Worm (Caenorhabditis elegans) whole organism, L1 larva: Measurements from ENCODE around the gene Y41E3.6.

ENCODE experiments used
- C16A3.4 ChIP-seq: fragments of 150-350 bp; optimal IDR thresholded peaks from 2 replicates; lab custom pipeline; 2014; ENCODE audit warnings: missing biosample characterization, missing genetic modification characterization
- F16B12.6 ChIP-seq: fragments of 150-350 bp; optimal IDR thresholded peaks from 2 replicates; lab custom pipeline; 2014; ENCODE audit warnings: missing biosample characterization, missing genetic modification characterization
- aly-2 ChIP-seq: fragments of 150-350 bp; optimal IDR thresholded peaks from 2 replicates; lab custom pipeline; 2014; ENCODE audit warnings: missing biosample characterization, missing genetic modification characterization
- ceh-82 ChIP-seq, 3 experiments: fragments of 150-350 bp in 1 of 3; sonication (generic microtip) in 2 of 3; optimal IDR thresholded peaks; 2 replicates each; lab custom pipeline; 2014 to 2017; ENCODE audit warnings: missing biosample characterization in 3 of 3, missing genetic modification characterization in 3 of 3
- ceh-88 ChIP-seq: fragments of 200-800 bp; sonication (Bioruptor generic); IDR thresholded peaks from 2 replicates; pipeline ENCODE4 v1.3.6; 2022; ENCODE audit warnings: missing genetic modification characterization, missing compliant biosample characterization
- dpl-1 ChIP-seq, 3 experiments: fragments of 150-350 bp in 2 of 3; sonication (generic microtip) in 1 of 3; optimal IDR thresholded peaks; 2 replicates each; lab custom pipeline; 2014 to 2017; ENCODE audit warnings: missing biosample characterization in 3 of 3, missing genetic modification characterization in 3 of 3, missing genetic modification reagents in 3 of 3
- efl-1 ChIP-seq, 4 experiments: fragments of 150-350 bp; optimal IDR thresholded peaks in 3 of 4; peaks in 1 of 4; 1 replicate in 1 of 4; 2 replicates in 3 of 4; lab custom pipeline; 2014; ENCODE audit warnings: missing biosample characterization in 2 of 4, missing genetic modification characterization in 2 of 4, missing genetic modification reagents in 2 of 4
- efl-3 ChIP-seq: fragments of 200-800 bp; sonication (Bioruptor generic); optimal IDR thresholded peaks from 2 replicates; lab custom pipeline; 2018; ENCODE audit warnings: mild to moderate bottlenecking, missing genetic modification characterization, missing compliant biosample characterization
- egl-13 ChIP-seq: sonication (generic microtip); optimal IDR thresholded peaks from 2 replicates; lab custom pipeline; 2016; ENCODE audit warnings: missing genotype, missing genetic modification reagents, missing genetic modification characterization, missing compliant biosample characterization
- egl-27 ChIP-seq, 2 experiments: fragments of 150-350 bp in 1 of 2; sonication (generic microtip); optimal IDR thresholded peaks; 3 replicates each; lab custom pipeline; 2017 to 2018; ENCODE audit warnings: missing biosample characterization in 2 of 2, missing genetic modification characterization in 2 of 2, missing genetic modification reagents in 2 of 2
- fkh-10 ChIP-seq: sonication (generic microtip); optimal IDR thresholded peaks from 2 replicates; lab custom pipeline; 2017; ENCODE audit warnings: missing biosample characterization, missing genetic modification reagents, missing genetic modification characterization
- fkh-4 ChIP-seq: sonication (generic microtip); optimal IDR thresholded peaks from 2 replicates; lab custom pipeline; 2016; ENCODE audit warnings: missing compliant biosample characterization, missing genetic modification characterization, borderline replicate concordance
- fkh-8 ChIP-seq: sonication (generic microtip); optimal IDR thresholded peaks from 2 replicates; lab custom pipeline; 2016; ENCODE audit warnings: mild to moderate bottlenecking, missing genetic modification characterization, missing compliant biosample characterization
- fos-1 ChIP-seq: fragments of 150-350 bp; optimal IDR thresholded peaks from 2 replicates; lab custom pipeline; 2014; ENCODE audit warnings: missing biosample characterization, missing genetic modification characterization
- grh-1 ChIP-seq: fragments of 200-800 bp; sonication (Bioruptor generic); IDR thresholded peaks from 2 replicates; pipeline ENCODE4 v1.3.6; 2022; ENCODE audit warnings: missing genetic modification reagents, missing genetic modification characterization, missing compliant biosample characterization
- hlh-4 ChIP-seq: sonication (generic microtip); optimal IDR thresholded peaks from 2 replicates; lab custom pipeline; 2016; ENCODE audit warnings: mild to moderate bottlenecking, missing genetic modification characterization, missing compliant biosample characterization
- isw-1 ChIP-seq: fragments of 200-800 bp; sonication (Bioruptor generic); IDR thresholded peaks from 2 replicates; pipeline ENCODE4 v1.3.6; 2022; ENCODE audit warnings: missing genetic modification characterization, missing compliant biosample characterization
- jun-1 ChIP-seq: fragments of 150-350 bp; optimal IDR thresholded peaks from 2 replicates; lab custom pipeline; 2014; ENCODE audit warnings: missing biosample characterization, missing genetic modification reagents, missing genetic modification characterization
- lin-14 ChIP-seq: fragments of 200-800 bp; sonication (Bioruptor generic); optimal IDR thresholded peaks from 2 replicates; lab custom pipeline; 2018; ENCODE audit warnings: mild to moderate bottlenecking, missing genetic modification characterization, moderate library complexity, missing compliant biosample characterization
- lin-15B ChIP-seq: fragments of 150-350 bp; sonication (generic microtip); optimal IDR thresholded peaks from 3 replicates; lab custom pipeline; 2014; ENCODE audit warnings: missing biosample characterization, missing genetic modification characterization
- lin-35 ChIP-seq, 2 experiments: fragments of 150-350 bp; optimal IDR thresholded peaks; 2 replicates each; lab custom pipeline; 2014; ENCODE audit warnings: missing biosample characterization in 2 of 2, missing genetic modification characterization in 2 of 2, missing genetic modification reagents in 2 of 2
- lin-39 ChIP-seq: fragments of 150-350 bp; optimal IDR thresholded peaks from 2 replicates; lab custom pipeline; 2014; ENCODE audit warnings: missing biosample characterization, missing genetic modification reagents, missing genetic modification characterization
- lsy-2 ChIP-seq, 2 experiments: fragments of 150-350 bp; optimal IDR thresholded peaks; 2 replicates each; lab custom pipeline; 2014; ENCODE audit warnings: missing biosample characterization in 2 of 2, missing genetic modification characterization in 2 of 2
- mdl-1 ChIP-seq, 2 experiments: fragments of 150-350 bp; optimal IDR thresholded peaks; 2 replicates each; lab custom pipeline; 2014 to 2017; ENCODE audit warnings: missing biosample characterization in 2 of 2, missing genetic modification characterization in 2 of 2, inconsistent platforms in 1 of 2
- mef-2 ChIP-seq: fragments of 150-350 bp; optimal IDR thresholded peaks from 2 replicates; lab custom pipeline; 2014; ENCODE audit warnings: missing biosample characterization, missing genetic modification characterization
- mep-1 ChIP-seq: fragments of 150-350 bp; optimal IDR thresholded peaks from 2 replicates; lab custom pipeline; 2014; ENCODE audit warnings: missing biosample characterization, missing genetic modification characterization
- nhr-12 ChIP-seq: sonication (generic microtip); optimal IDR thresholded peaks from 2 replicates; lab custom pipeline; 2017; ENCODE audit warnings: missing biosample characterization, missing genetic modification characterization
- nhr-47 ChIP-seq: sonication (generic microtip); optimal IDR thresholded peaks from 2 replicates; lab custom pipeline; 2016; ENCODE audit warnings: mild to moderate bottlenecking, missing genetic modification characterization, moderate library complexity, missing compliant biosample characterization
- nhr-71 ChIP-seq: sonication (generic microtip); optimal IDR thresholded peaks from 2 replicates; lab custom pipeline; 2016; ENCODE audit warnings: mild to moderate bottlenecking, missing genetic modification characterization, moderate library complexity, missing compliant biosample characterization
- nhr-77 ChIP-seq: fragments of 150-350 bp; optimal IDR thresholded peaks from 2 replicates; lab custom pipeline; 2014; ENCODE audit warnings: missing biosample characterization, missing genetic modification characterization
- nhr-84 ChIP-seq: sonication (generic microtip); optimal IDR thresholded peaks from 2 replicates; lab custom pipeline; 2017; ENCODE audit warnings: missing biosample characterization, missing genetic modification characterization
- nhr-90 ChIP-seq: sonication (generic microtip); optimal IDR thresholded peaks from 2 replicates; lab custom pipeline; 2016; ENCODE audit warnings: mild to moderate bottlenecking, missing genetic modification characterization, missing compliant biosample characterization; ENCODE audit not compliant: poor library complexity
- pag-3 ChIP-seq: sonication (generic microtip); optimal IDR thresholded peaks from 2 replicates; lab custom pipeline; 2017; ENCODE audit warnings: missing genetic modification characterization, mild to moderate bottlenecking, missing compliant biosample characterization, antibody characterized with exemption, borderline replicate concordance; ENCODE audit not compliant: insufficient read depth
- pax-3 ChIP-seq: fragments of 200-800 bp; sonication (Bioruptor generic); optimal IDR thresholded peaks from 2 replicates; lab custom pipeline; 2018; ENCODE audit warnings: mild to moderate bottlenecking, missing genetic modification characterization, moderate library complexity, missing compliant biosample characterization
- snu-23 ChIP-seq: sonication (generic microtip); optimal IDR thresholded peaks from 2 replicates; lab custom pipeline; 2016; ENCODE audit warnings: missing genetic modification characterization, missing compliant biosample characterization
- sox-4 ChIP-seq: sonication (generic microtip); optimal IDR thresholded peaks from 2 replicates; lab custom pipeline; 2016; ENCODE audit warnings: missing genetic modification characterization, missing compliant biosample characterization
- swsn-7 ChIP-seq: sonication (generic microtip); optimal IDR thresholded peaks from 2 replicates; lab custom pipeline; 2016; ENCODE audit warnings: missing genetic modification characterization, missing compliant biosample characterization
- tbx-2 ChIP-seq: sonication (generic microtip); optimal IDR thresholded peaks from 2 replicates; lab custom pipeline; 2016; ENCODE audit warnings: missing genetic modification characterization, missing compliant biosample characterization
- unc-130 ChIP-seq: fragments of 150-350 bp; optimal IDR thresholded peaks from 2 replicates; lab custom pipeline; 2017; ENCODE audit warnings: missing biosample characterization, missing genetic modification characterization, inconsistent platforms
- unc-62 ChIP-seq: fragments of 150-350 bp; optimal IDR thresholded peaks from 2 replicates; lab custom pipeline; 2014; ENCODE audit warnings: missing biosample characterization, missing genetic modification reagents, missing genetic modification characterization
- unc-86 ChIP-seq: sonication (generic microtip); optimal IDR thresholded peaks from 2 replicates; lab custom pipeline; 2016; ENCODE audit warnings: missing genetic modification characterization, missing compliant biosample characterization
- unc-98 ChIP-seq: fragments of 200-800 bp; sonication (Bioruptor generic); IDR thresholded peaks from 2 replicates; pipeline ENCODE4 v1.3.6; 2022; ENCODE audit warnings: missing genetic modification characterization, missing compliant biosample characterization
- vab-15 ChIP-seq: sonication (generic microtip); optimal IDR thresholded peaks from 2 replicates; lab custom pipeline; 2017; ENCODE audit warnings: missing genotype, mild to moderate bottlenecking, missing genetic modification characterization, missing compliant biosample characterization
- xbp-1 ChIP-seq: sonication (generic microtip); optimal IDR thresholded peaks from 2 replicates; lab custom pipeline; 2016; ENCODE audit warnings: missing genetic modification characterization, missing compliant biosample characterization
- zip-4 ChIP-seq: fragments of 200-800 bp; sonication (Bioruptor generic); optimal IDR thresholded peaks from 2 replicates; lab custom pipeline; 2018; ENCODE audit warnings: mild to moderate bottlenecking, missing genetic modification characterization, moderate library complexity, missing compliant biosample characterization
- ztf-11 ChIP-seq, 2 experiments: sonication (generic microtip); optimal IDR thresholded peaks; 2 replicates each; lab custom pipeline; 2016 to 2017; ENCODE audit warnings: missing genetic modification characterization in 2 of 2, missing biosample characterization in 1 of 2, missing compliant biosample characterization in 1 of 2
- ztf-4 ChIP-seq: fragments of 150-350 bp; optimal IDR thresholded peaks from 2 replicates; lab custom pipeline; 2014; ENCODE audit warnings: missing biosample characterization, missing genetic modification characterization

Y41E3.6 gene

ce11 chrIV:15020958-15021357, 14.4 kb downstream of the Y41E3.6 start:
- no peak for TF ChIP-seq grh-1 (GFP tag; lab: Robert Waterston, UW)
- no peak for TF ChIP-seq mef-2 (tag; lab: Kevin White, UChicago)
- TF ChIP-seq ceh-88 (GFP tag; lab: Robert Waterston, UW): no peak
- TF ChIP-seq mep-1 (tag; lab: Kevin White, UChicago): no peak
- TF ChIP-seq lin-35 (GFP tag; optimal IDR thresholded peaks at IDR 0.05; lab: Kevin White, UChicago): peak in 1 of 2 experiments; percentile 34
- peak; percentile 75 for TF ChIP-seq fkh-8 (tag; lab: Kevin White, UChicago)
- peak in 1 of 3 experiments; percentile 66 for TF ChIP-seq ceh-82 (tag; optimal IDR thresholded peaks at IDR 0.05; lab: Kevin White, UChicago)
- TF ChIP-seq ztf-11 (tag; optimal IDR thresholded peaks at IDR 0.05; lab: Kevin White, UChicago): no peak
- TF ChIP-seq jun-1 (tag; lab: Kevin White, UChicago): no peak
- TF ChIP-seq snu-23 (GFP tag; lab: Kevin White, UChicago): peak; percentile 10
- peak; percentile 3 for TF ChIP-seq pax-3 (tag; lab: Kevin White, UChicago)
- TF ChIP-seq F16B12.6 (tag; lab: Kevin White, UChicago): no peak
- TF ChIP-seq efl-1 (optimal IDR thresholded peaks at IDR 0.05; lab: Kevin White, UChicago): peak; percentile 12 to 34
- TF ChIP-seq efl-1 (GFP tag; optimal IDR thresholded peaks at IDR 0.05 in 1 of 2; lab: Kevin White, UChicago): peak in 1 of 2 experiments; percentile 19
- TF ChIP-seq lin-39 (tag; lab: Kevin White, UChicago): no peak
- TF ChIP-seq unc-86 (tag; lab: Kevin White, UChicago): peak; percentile 22
- peak; percentile 67 for TF ChIP-seq fkh-10
- TF ChIP-seq nhr-12 (tag; lab: Kevin White, UChicago): no peak
- peak in 1 of 3 experiments; percentile 33 for TF ChIP-seq dpl-1 (GFP tag; optimal IDR thresholded peaks at IDR 0.05; lab: Kevin White, UChicago)
- no peak for TF ChIP-seq unc-130 (tag; lab: Kevin White, UChicago)
- TF ChIP-seq egl-13 (tag; lab: Kevin White, UChicago): peak; percentile 45
- TF ChIP-seq xbp-1 (tag; lab: Kevin White, UChicago): no peak
- TF ChIP-seq nhr-90: no peak
- no peak for TF ChIP-seq sox-4
- peak; percentile 79 for TF ChIP-seq lin-14 (GFP tag; lab: Kevin White, UChicago)
- no peak for TF ChIP-seq isw-1 (GFP tag; lab: Robert Waterston, UW)
- no peak for TF ChIP-seq nhr-77
- peak in 1 of 2 experiments; percentile 56 for TF ChIP-seq lsy-2 (tag; optimal IDR thresholded peaks at IDR 0.05; lab: Kevin White, UChicago)
- TF ChIP-seq fos-1: no peak
- TF ChIP-seq nhr-84 (tag; lab: Kevin White, UChicago): no peak
- TF ChIP-seq ztf-4: no peak
- TF ChIP-seq mdl-1 (tag; optimal IDR thresholded peaks at IDR 0.05; lab: Kevin White, UChicago): no peak
- TF ChIP-seq pag-3: no peak
- TF ChIP-seq efl-3 (GFP tag; lab: Kevin White, UChicago): no peak
- no peak for TF ChIP-seq aly-2 (tag; lab: Kevin White, UChicago)
- TF ChIP-seq nhr-71: peak; percentile 44
- TF ChIP-seq swsn-7 (tag; lab: Kevin White, UChicago): peak; percentile 53
- peak; percentile 34 for TF ChIP-seq tbx-2 (tag; lab: Kevin White, UChicago)
- no peak for TF ChIP-seq unc-62 (GFP tag; lab: Kevin White, UChicago)
- TF ChIP-seq hlh-4 (tag; lab: Kevin White, UChicago): no peak
- peak; percentile 29 for TF ChIP-seq nhr-47 (tag; lab: Kevin White, UChicago)

ce11 chrIV:15024426-15024825, 17.8 kb downstream of the Y41E3.6 start:
- TF ChIP-seq lin-15B (no peak), fkh-4 (no peak), nhr-84 (tag; lab: Kevin White, UChicago) (no peak), sox-4 (no peak), C16A3.4 (tag; lab: Kevin White, UChicago) (no peak), hlh-4 (tag; lab: Kevin White, UChicago) (no peak), ceh-88 (GFP tag; lab: Robert Waterston, UW) (no peak), lin-14 (GFP tag; lab: Kevin White, UChicago) (no peak), efl-3 (GFP tag; lab: Kevin White, UChicago) (no peak), unc-98 (GFP tag; lab: Robert Waterston, UW) (no peak), vab-15 (tag; lab: Kevin White, UChicago) (no peak), zip-4 (GFP tag; lab: Kevin White, UChicago) (no peak), egl-27 (tag; optimal IDR thresholded peaks at IDR 0.05; lab: Kevin White, UChicago) (no peak)
